Fruit fly (Drosophila melanogaster) whole organism, embryonic: Measurements from ENCODE around the gene rdog.

Source experiments
- ATbp ChIP-seq: fragments of 200-800 bp; sonication (Bioruptor generic); optimal IDR thresholded peaks from 2 replicates; lab custom pipeline; 2017; ENCODE audit warnings: missing biosample characterization, mild to moderate bottlenecking, missing genetic modification characterization, missing genetic modification reagents
- Ada2b ChIP-seq: fragments of 200-800 bp; sonication (Bioruptor generic); IDR thresholded peaks from 2 replicates; pipeline ENCODE4 v1.3.6; 2022; ENCODE audit warnings: missing biosample characterization, missing genetic modification characterization
- BEAF-32 ChIP-seq: fragments of 200-800 bp; sonication (Bioruptor generic); optimal IDR thresholded peaks from 3 replicates; lab custom pipeline; 2017; ENCODE audit warnings: missing biosample characterization, missing genetic modification characterization, mild to moderate bottlenecking, moderate library complexity, missing genetic modification reagents
- CG10565 ChIP-seq: fragments of 200-800 bp; sonication (Bioruptor generic); optimal IDR thresholded peaks from 3 replicates; lab custom pipeline; 2016; ENCODE audit warnings: missing biosample characterization, mild to moderate bottlenecking, missing genetic modification characterization
- CG12104 ChIP-seq: fragments of 200-800 bp; sonication (Bioruptor generic); optimal IDR thresholded peaks from 3 replicates; lab custom pipeline; 2016; ENCODE audit warnings: missing biosample characterization, missing genetic modification characterization
- CG12391 ChIP-seq: fragments of 200-800 bp; sonication (Bioruptor generic); optimal IDR thresholded peaks from 3 replicates; lab custom pipeline; 2018; ENCODE audit warnings: missing biosample characterization, mild to moderate bottlenecking, missing genetic modification characterization, moderate library complexity
- CG12659 ChIP-seq: fragments of 200-800 bp; sonication (Bioruptor generic); optimal IDR thresholded peaks from 3 replicates; lab custom pipeline; 2017; ENCODE audit warnings: mild to moderate bottlenecking, missing biosample characterization, missing genetic modification reagents, missing genetic modification characterization
- CG13287 ChIP-seq: fragments of 200-800 bp; sonication (Bioruptor generic); IDR thresholded peaks from 2 replicates; pipeline ENCODE4 v1.3.6; 2022; ENCODE audit warnings: missing biosample characterization, missing genetic modification characterization; ENCODE audit not compliant: partially characterized antibody
- CG14014 ChIP-seq: fragments of 200-800 bp; sonication (Bioruptor generic); IDR thresholded peaks from 2 replicates; pipeline ENCODE4 v1.3.6; 2022; ENCODE audit warnings: missing biosample characterization, missing genetic modification characterization
- CG14710 ChIP-seq: fragments of 200-800 bp; sonication (Bioruptor generic); optimal IDR thresholded peaks from 3 replicates; lab custom pipeline; 2019; ENCODE audit warnings: missing biosample characterization, mild to moderate bottlenecking, missing genetic modification characterization, moderate library complexity
- CG15011 ChIP-seq: fragments of 200-800 bp; sonication (Bioruptor generic); optimal IDR thresholded peaks from 3 replicates; lab custom pipeline; 2018; ENCODE audit warnings: missing biosample characterization, mild to moderate bottlenecking, missing genetic modification characterization
- CG15601 ChIP-seq: fragments of 200-800 bp; sonication (Bioruptor generic); optimal IDR thresholded peaks from 3 replicates; lab custom pipeline; 2019; ENCODE audit warnings: missing biosample characterization, mild to moderate bottlenecking, missing genetic modification characterization, moderate library complexity
- CG18619 ChIP-seq: fragments of 200-800 bp; sonication (Bioruptor generic); optimal IDR thresholded peaks from 3 replicates; lab custom pipeline; 2017; ENCODE audit warnings: missing biosample characterization, mild to moderate bottlenecking, missing genetic modification characterization
- CG3163 ChIP-seq: fragments of 200-800 bp; sonication (Bioruptor generic); optimal IDR thresholded peaks from 3 replicates; lab custom pipeline; 2016; ENCODE audit warnings: missing biosample characterization, missing genetic modification characterization
- CG32767 ChIP-seq: fragments of 200-800 bp; sonication (Bioruptor generic); IDR thresholded peaks from 2 replicates; pipeline ENCODE4 v1.3.6; 2022; ENCODE audit warnings: missing biosample characterization, missing genetic modification characterization
- CG4424 ChIP-seq: fragments of 200-800 bp; sonication (Bioruptor generic); optimal IDR thresholded peaks from 3 replicates; lab custom pipeline; 2016; ENCODE audit warnings: missing biosample characterization, missing genetic modification characterization
- CG4730 ChIP-seq: fragments of 200-800 bp; sonication (Bioruptor generic); IDR thresholded peaks from 2 replicates; pipeline ENCODE4 v1.3.6; 2022; ENCODE audit warnings: missing biosample characterization, missing genetic modification characterization
- CG6689 ChIP-seq: fragments of 200-800 bp; sonication (Bioruptor generic); IDR thresholded peaks from 2 replicates; pipeline ENCODE4 v1.3.6; 2022; ENCODE audit warnings: missing biosample characterization, missing genetic modification characterization
- CG6791 ChIP-seq: fragments of 200-800 bp; sonication (Bioruptor generic); IDR thresholded peaks from 3 replicates; pipeline ENCODE4 v1.3.6; 2022; ENCODE audit warnings: missing biosample characterization, missing genetic modification characterization; ENCODE audit not compliant: partially characterized antibody
- CG7987 ChIP-seq: fragments of 200-800 bp; sonication (Bioruptor generic); optimal IDR thresholded peaks from 2 replicates; lab custom pipeline; 2018; ENCODE audit warnings: missing biosample characterization, mild to moderate bottlenecking, missing genetic modification characterization, moderate library complexity
- CG8765 ChIP-seq: fragments of 200-800 bp; sonication (Bioruptor generic); IDR thresholded peaks from 2 replicates; pipeline ENCODE4 v1.3.6; 2022; ENCODE audit warnings: missing biosample characterization, missing genetic modification characterization
- CG8924 ChIP-seq: fragments of 200-800 bp; optimal IDR thresholded peaks from 3 replicates; lab custom pipeline; 2019; ENCODE audit warnings: missing biosample characterization, mild to moderate bottlenecking, missing genetic modification characterization, moderate library complexity
- Deaf1 ChIP-seq: fragments of 200-800 bp; optimal IDR thresholded peaks from 3 replicates; lab custom pipeline; 2019; ENCODE audit warnings: missing biosample characterization, mild to moderate bottlenecking, missing genetic modification characterization, moderate library complexity
- Dll ChIP-seq: fragments of 200-800 bp; sonication (Bioruptor generic); IDR thresholded peaks from 4 replicates; pipeline ENCODE4 v1.3.6; 2022; ENCODE audit warnings: missing biosample characterization, missing genetic modification characterization; ENCODE audit not compliant: partially characterized antibody
- Elba2 ChIP-seq: fragments of 200-800 bp; sonication (Bioruptor generic); optimal IDR thresholded peaks from 3 replicates; lab custom pipeline; 2016; ENCODE audit warnings: missing biosample characterization, missing genetic modification characterization
- H2.0 ChIP-seq: fragments of 200-800 bp; sonication (Bioruptor generic); IDR thresholded peaks from 2 replicates; pipeline ENCODE4 v1.3.6; 2022; ENCODE audit warnings: missing biosample characterization, missing genetic modification characterization
- HLH3B ChIP-seq: fragments of 200-800 bp; sonication (Bioruptor generic); IDR thresholded peaks from 2 replicates; pipeline ENCODE4 v1.3.6; 2022; ENCODE audit warnings: missing biosample characterization, missing genetic modification characterization
- Lhr ChIP-seq: fragments of 200-800 bp; sonication (Bioruptor generic); optimal IDR thresholded peaks from 3 replicates; lab custom pipeline; 2017; ENCODE audit warnings: mild to moderate bottlenecking, missing biosample characterization, missing genetic modification reagents, missing genetic modification characterization
- Mes4 ChIP-seq: fragments of 200-800 bp; sonication (Bioruptor generic); optimal IDR thresholded peaks from 2 replicates; lab custom pipeline; 2016; ENCODE audit warnings: missing biosample characterization, missing genetic modification characterization
- Optix ChIP-seq: fragments of 200-800 bp; sonication (Bioruptor generic); IDR thresholded peaks from 3 replicates; pipeline ENCODE4 v1.3.6; 2022; ENCODE audit warnings: missing biosample characterization, missing genetic modification characterization
- Rfx ChIP-seq: fragments of 200-800 bp; sonication (Bioruptor generic); IDR thresholded peaks from 2 replicates; pipeline ENCODE4 v1.3.6; 2022; ENCODE audit warnings: missing biosample characterization, missing genetic modification characterization
- Sin3A ChIP-seq: fragments of >200 bp; optimal IDR thresholded peaks from 2 replicates; lab custom pipeline; 2018
- Sry-β ChIP-seq: fragments of 200-800 bp; sonication (Bioruptor generic); optimal IDR thresholded peaks from 2 replicates; lab custom pipeline; 2018; ENCODE audit warnings: missing biosample characterization, mild to moderate bottlenecking, missing genetic modification characterization, moderate library complexity
- Sry-δ ChIP-seq: fragments of 200-800 bp; sonication (Bioruptor generic); optimal IDR thresholded peaks from 2 replicates; lab custom pipeline; 2016; ENCODE audit warnings: missing biosample characterization, missing genetic modification characterization
- abd-A ChIP-seq: fragments of 200-800 bp; sonication (Bioruptor generic); optimal IDR thresholded peaks from 3 replicates; lab custom pipeline; 2019; ENCODE audit warnings: missing biosample characterization, mild to moderate bottlenecking, missing genetic modification characterization, moderate library complexity
- aop ChIP-seq: fragments of 200-800 bp; sonication (Bioruptor generic); IDR thresholded peaks from 2 replicates; pipeline ENCODE4 v1.3.6; 2022; ENCODE audit warnings: missing biosample characterization, missing genetic modification characterization
- cad ChIP-seq: fragments of >200 bp; optimal IDR thresholded peaks from 2 replicates; lab custom pipeline; 2017; ENCODE audit warnings: missing biosample characterization, missing genetic modification characterization
- da ChIP-seq: fragments of 200-800 bp; sonication (Bioruptor generic); optimal IDR thresholded peaks from 2 replicates; lab custom pipeline; 2016; ENCODE audit warnings: missing biosample characterization, missing genetic modification characterization
- danr ChIP-seq: fragments of 200-800 bp; sonication (Bioruptor generic); IDR thresholded peaks from 2 replicates; pipeline ENCODE4 v1.3.6; 2022; ENCODE audit warnings: missing biosample characterization, missing genetic modification characterization
- fd102C ChIP-seq: fragments of 200-800 bp; sonication (Bioruptor generic); optimal IDR thresholded peaks from 2 replicates; lab custom pipeline; 2018; ENCODE audit warnings: missing biosample characterization, mild to moderate bottlenecking, missing genetic modification characterization, moderate library complexity
- fd96Cb ChIP-seq: fragments of 200-800 bp; sonication (Bioruptor generic); optimal IDR thresholded peaks from 2 replicates; lab custom pipeline; 2018; ENCODE audit warnings: missing biosample characterization, mild to moderate bottlenecking, missing genetic modification characterization, moderate library complexity
- hth ChIP-seq: fragments of >200 bp; optimal IDR thresholded peaks from 2 replicates; lab custom pipeline; 2017; ENCODE audit warnings: inconsistent platforms
- knrl ChIP-seq: fragments of 200-800 bp; sonication (Bioruptor generic); IDR thresholded peaks from 3 replicates; pipeline ENCODE4 v1.3.6; 2022; ENCODE audit warnings: missing biosample characterization, missing genetic modification characterization; ENCODE audit not compliant: partially characterized antibody
- lab ChIP-seq: fragments of 200-800 bp; sonication (Bioruptor generic); optimal IDR thresholded peaks from 3 replicates; lab custom pipeline; 2017; ENCODE audit warnings: missing biosample characterization, missing genetic modification characterization, mild to moderate bottlenecking, moderate library complexity, missing genetic modification reagents
- p53 ChIP-seq: fragments of 200-800 bp; sonication (Bioruptor generic); optimal IDR thresholded peaks from 2 replicates; lab custom pipeline; 2016; ENCODE audit warnings: missing biosample characterization, missing genetic modification characterization
- row ChIP-seq: fragments of 200-800 bp; sonication (Bioruptor generic); IDR thresholded peaks from 3 replicates; pipeline ENCODE4 v1.3.6; 2022; ENCODE audit warnings: missing biosample characterization, missing genetic modification characterization
- run ChIP-seq: fragments of 200-800 bp; sonication (Bioruptor generic); optimal IDR thresholded peaks from 3 replicates; lab custom pipeline; 2018; ENCODE audit warnings: missing biosample characterization, mild to moderate bottlenecking, missing genetic modification characterization
- sens-2 ChIP-seq: fragments of 200-800 bp; sonication (Bioruptor generic); IDR thresholded peaks from 2 replicates; pipeline ENCODE4 v1.3.6; 2022; ENCODE audit warnings: missing biosample characterization, missing genetic modification characterization
- sr ChIP-seq: fragments of 200-800 bp; sonication (Bioruptor generic); IDR thresholded peaks from 3 replicates; pipeline ENCODE4 v1.3.6; 2022; ENCODE audit warnings: missing biosample characterization, missing genetic modification characterization
- trh ChIP-seq: fragments of 200-800 bp; sonication (Bioruptor generic); optimal IDR thresholded peaks from 2 replicates; lab custom pipeline; 2016; ENCODE audit warnings: missing biosample characterization, missing genetic modification characterization
- z ChIP-seq: fragments of 200-800 bp; sonication (Bioruptor generic); IDR thresholded peaks from 3 replicates; pipeline ENCODE4 v1.3.6; 2022; ENCODE audit warnings: missing biosample characterization, missing genetic modification characterization

Gene rdog

dm6 chr3R:29148072-29148471 is 9.8 kb upstream of the rdog start, which contains the start of the genes CG11882 and Pglym78 (continued):
- TF ChIP-seq Sin3A (lab: Kevin White, UChicago) = peak; percentile 66
- TF ChIP-seq CG3163 (GFP tag; lab: Kevin White, UChicago) = peak; percentile 50
- TF ChIP-seq Sry-β (GFP tag; lab: Kevin White, UChicago) = no peak
- TF ChIP-seq row (GFP tag; lab: Robert Waterston, UW) = peak; percentile 59
- TF ChIP-seq da = peak; percentile 79
- TF ChIP-seq CG15011 = no peak
- TF ChIP-seq Mes4 = peak; percentile 12
- peak; percentile 54 for TF ChIP-seq CG15601 (tag; lab: Kevin White, UChicago)
- 0 out of 2 replicates have a peak, but pooled peaks have one; percentile 30 for TF ChIP-seq CG32767 (GFP tag; lab: Robert Waterston, UW)
- TF ChIP-seq Dll (GFP tag; lab: Robert Waterston, UW) = 0 out of 4 replicates have a peak, but pooled peaks have one; percentile 56
- peak; percentile 89 for TF ChIP-seq Lhr (GFP tag; lab: Kevin White, UChicago)
- TF ChIP-seq Elba2 (GFP tag; lab: Kevin White, UChicago) = peak; percentile 81
- peak; percentile 62; the same call in 2 of the 3 replicates for TF ChIP-seq CG6791 (GFP tag; lab: Robert Waterston, UW)
- TF ChIP-seq CG12104 = no peak
- 0 out of 2 replicates have a peak, but pooled peaks have one; percentile 34 for TF ChIP-seq CG8765 (GFP tag; lab: Robert Waterston, UW)
- TF ChIP-seq CG13287 (GFP tag; lab: Robert Waterston, UW) = peak; percentile 78
- peak; percentile 60 for TF ChIP-seq BEAF-32
- no peak for TF ChIP-seq z (GFP tag; lab: Robert Waterston, UW)
- peak; percentile 7 for TF ChIP-seq CG4424 (GFP tag; lab: Kevin White, UChicago)
- peak; percentile 48; the same call in 1 of the 3 replicates for TF ChIP-seq knrl (GFP tag; lab: Robert Waterston, UW)
- TF ChIP-seq CG6689 = peak; percentile 22; the same call in 1 of the 2 replicates
- TF ChIP-seq abd-A (tag; lab: Kevin White, UChicago) = no peak
- TF ChIP-seq CG12391 (tag; lab: Kevin White, UChicago) = peak; percentile 49
- TF ChIP-seq run (tag; lab: Kevin White, UChicago) = no peak
- TF ChIP-seq CG7987 = peak; percentile 75
- no peak for TF ChIP-seq trh
- TF ChIP-seq ATbp (GFP tag; lab: Kevin White, UChicago) = no peak
- peak; percentile 16; the same call in 1 of the 2 replicates for TF ChIP-seq CG4730 (GFP tag; lab: Robert Waterston, UW)
- TF ChIP-seq Rfx (GFP tag; lab: Robert Waterston, UW) = peak; percentile 75
- TF ChIP-seq danr = no peak
- peak; percentile 50 for TF ChIP-seq Ada2b (GFP tag; lab: Robert Waterston, UW)
- peak; percentile 2 for TF ChIP-seq CG8924
- no peak for TF ChIP-seq aop (GFP tag; lab: Robert Waterston, UW)
- TF ChIP-seq Deaf1 (tag; lab: Kevin White, UChicago) = no peak
- TF ChIP-seq H2.0 (GFP tag; lab: Robert Waterston, UW) = 0 out of 2 replicates have a peak, but pooled peaks have one; percentile 22
- no peak for TF ChIP-seq CG10565 (GFP tag; lab: Kevin White, UChicago)
- TF ChIP-seq sr = no peak
- peak; percentile 23; the same call in 1 of the 2 replicates for TF ChIP-seq CG14014 (GFP tag; lab: Robert Waterston, UW)
- no peak for TF ChIP-seq fd102C (GFP tag; lab: Kevin White, UChicago)
- TF ChIP-seq fd96Cb = no peak
- TF ChIP-seq lab (GFP tag; lab: Kevin White, UChicago) = no peak
- no peak for TF ChIP-seq HLH3B (GFP tag; lab: Robert Waterston, UW)
- TF ChIP-seq CG14710 (tag; lab: Kevin White, UChicago) = peak; percentile 41
- peak; percentile 89 for TF ChIP-seq CG12659 (GFP tag; lab: Kevin White, UChicago)
- TF ChIP-seq Sry-δ = peak; percentile 89
- peak; percentile 15; the same call in 1 of the 2 replicates for TF ChIP-seq sens-2 (GFP tag; lab: Robert Waterston, UW)
- peak; percentile 41 for TF ChIP-seq p53 (GFP tag; lab: Kevin White, UChicago)
- TF ChIP-seq hth (lab: Kevin White, UChicago) = no peak
- no peak for TF ChIP-seq Optix (GFP tag; lab: Robert Waterston, UW)
- TF ChIP-seq CG18619 (GFP tag; lab: Kevin White, UChicago) = peak; percentile 1
- TF ChIP-seq cad (GFP tag; lab: Kevin White, UChicago) = no peak
